Fruit fly (Drosophila melanogaster): ENCODE results near the gene Fim.

DNA sequence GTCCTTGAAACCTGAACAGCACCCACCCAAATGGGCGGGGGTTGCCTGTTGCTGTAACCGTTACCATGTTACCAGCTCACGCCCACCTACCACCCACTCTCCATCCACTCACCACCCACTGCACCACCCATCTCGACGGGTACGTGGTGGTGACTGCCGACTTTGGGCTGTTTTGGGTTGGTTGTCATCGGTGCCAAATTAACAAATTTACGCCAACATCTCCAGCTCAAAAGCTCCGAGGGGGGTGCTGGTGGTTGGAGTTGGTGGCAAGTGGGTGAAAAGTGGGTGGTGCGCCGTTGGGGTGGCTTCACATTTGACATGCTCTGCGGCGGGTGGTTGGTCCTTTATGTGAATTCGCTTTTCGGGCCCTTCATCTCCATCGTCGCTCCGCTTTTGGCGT lies 38.0 kb upstream of the Fim start:
- TF ChIP-seq CG8478 (optimal IDR thresholded peaks at IDR 0.05), result no peak
- no peak for TF ChIP-seq CTCF (optimal IDR thresholded peaks at IDR 0.05)

All from S2 (cell line).